Worm (Caenorhabditis elegans) whole organism, L2 larva: ENCODE measurements around the gene irk-1.

Source experiments
- C34F6.9 ChIP-seq: fragments of 150-350 bp; optimal IDR thresholded peaks from 2 replicates; lab custom pipeline; 2014; ENCODE audit warnings: missing biosample characterization, missing genetic modification characterization
- R02D3.7 ChIP-seq: fragments of 150-350 bp; optimal IDR thresholded peaks from 2 replicates; lab custom pipeline; 2014; ENCODE audit warnings: missing biosample characterization, missing genetic modification characterization
- ceh-82 ChIP-seq: fragments of 150-350 bp; optimal IDR thresholded peaks from 2 replicates; lab custom pipeline; 2014; ENCODE audit warnings: missing biosample characterization, missing genetic modification characterization
- dmd-4 ChIP-seq: sonication (generic microtip); optimal IDR thresholded peaks from 2 replicates; lab custom pipeline; 2017; ENCODE audit warnings: missing biosample characterization, missing genetic modification characterization
- egl-27 ChIP-seq: sonication (generic microtip); optimal IDR thresholded peaks from 3 replicates; lab custom pipeline; 2017; ENCODE audit warnings: missing biosample characterization, missing genetic modification reagents, missing genetic modification characterization
- elt-3 ChIP-seq: sonication (generic microtip); optimal IDR thresholded peaks from 2 replicates; lab custom pipeline; 2017; ENCODE audit warnings: missing biosample characterization, missing genetic modification characterization
- lin-13 ChIP-seq: fragments of 150-350 bp; optimal IDR thresholded peaks from 2 replicates; lab custom pipeline; 2014; ENCODE audit warnings: missing biosample characterization, missing genetic modification reagents, missing genetic modification characterization
- mab-5 ChIP-seq: fragments of 150-350 bp; optimal IDR thresholded peaks from 2 replicates; lab custom pipeline; 2014; ENCODE audit warnings: missing biosample characterization, missing genetic modification characterization
- nhr-11 ChIP-seq: fragments of 150-350 bp; optimal IDR thresholded peaks from 2 replicates; lab custom pipeline; 2014; ENCODE audit warnings: missing biosample characterization, missing genetic modification characterization
- nhr-25 ChIP-seq: fragments of 150-350 bp; sonication (generic microtip); optimal IDR thresholded peaks from 3 replicates; lab custom pipeline; 2014; ENCODE audit warnings: missing biosample characterization, missing genetic modification characterization
- nhr-6 ChIP-seq: fragments of 150-350 bp; optimal IDR thresholded peaks from 2 replicates; lab custom pipeline; 2014; ENCODE audit warnings: missing biosample characterization, missing genetic modification characterization
- snpc-4 ChIP-seq: fragments of 150-350 bp; optimal IDR thresholded peaks from 2 replicates; lab custom pipeline; 2014; ENCODE audit warnings: missing biosample characterization, missing genetic modification characterization
- unc-62 ChIP-seq: fragments of 150-350 bp; optimal IDR thresholded peaks from 2 replicates; lab custom pipeline; 2014; ENCODE audit warnings: missing biosample characterization, missing genetic modification reagents, missing genetic modification characterization
- ztf-11 ChIP-seq: sonication (generic microtip); optimal IDR thresholded peaks from 2 replicates; lab custom pipeline; 2017; ENCODE audit warnings: missing biosample characterization, missing genetic modification characterization

DNA sequence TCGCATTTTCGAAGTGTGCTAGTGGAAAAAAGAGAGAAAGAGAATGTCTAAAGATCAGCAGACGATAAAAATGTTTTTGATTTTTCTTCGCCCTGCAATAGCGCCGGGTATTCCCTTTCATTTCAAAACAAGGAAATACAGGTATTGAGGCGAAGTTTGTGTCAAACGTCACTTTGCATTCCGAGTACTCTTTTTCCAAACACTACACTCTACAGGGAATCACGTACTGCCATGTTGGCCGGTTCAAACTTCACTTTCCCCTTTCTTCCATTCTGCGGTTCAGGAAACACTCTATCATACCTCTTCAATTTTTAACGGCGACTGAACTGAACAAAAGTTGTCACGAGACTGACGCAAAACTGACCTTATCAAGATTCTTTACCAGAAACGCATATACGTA lies 39.4 kb downstream of the irk-1 start:
- TF ChIP-seq egl-27 (tag; lab: Kevin White, UChicago) (no peak), nhr-11 (tag; lab: Kevin White, UChicago) (no peak), nhr-6 (tag; lab: Kevin White, UChicago) (no peak), mab-5 (no peak), ztf-11 (no peak), unc-62 (GFP tag; lab: Kevin White, UChicago) (no peak), elt-3 (tag; lab: Kevin White, UChicago) (no peak), dmd-4 (tag; lab: Kevin White, UChicago) (no peak), nhr-25 (tag; lab: Kevin White, UChicago) (no peak), snpc-4 (no peak), lin-13 (GFP tag; lab: Kevin White, UChicago) (no peak), ceh-82 (no peak), R02D3.7 (no peak), C34F6.9 (no peak)
